Worm (Caenorhabditis elegans) whole organism, late embryonic: ENCODE measurements around the gene srx-114.

Experiments used
- F13H6.1 ChIP-seq: sonication (generic microtip); optimal IDR thresholded peaks from 2 replicates; lab custom pipeline; 2016; ENCODE audit warnings: missing genetic modification characterization, missing compliant biosample characterization
- K02D7.2 ChIP-seq: sonication (generic microtip); optimal IDR thresholded peaks from 2 replicates; lab custom pipeline; 2017; ENCODE audit warnings: mild to moderate bottlenecking, missing genetic modification characterization, missing compliant biosample characterization
- K09A11.1 ChIP-seq: sonication (generic microtip); optimal IDR thresholded peaks from 2 replicates; lab custom pipeline; 2017; ENCODE audit warnings: antibody characterized with exemption, mild to moderate bottlenecking, missing genetic modification characterization, missing compliant biosample characterization; ENCODE audit not compliant: insufficient read depth
- T23F11.4 ChIP-seq: fragments of 200-800 bp; sonication (Bioruptor generic); optimal IDR thresholded peaks from 2 replicates; lab custom pipeline; 2018; ENCODE audit warnings: mild to moderate bottlenecking, missing genetic modification characterization, missing compliant biosample characterization
- ama-1 ChIP-seq: fragments of 150-350 bp; optimal IDR thresholded peaks from 2 replicates; lab custom pipeline; 2014
- ceh-14 ChIP-seq: sonication (generic microtip); optimal IDR thresholded peaks from 2 replicates; lab custom pipeline; 2016; ENCODE audit warnings: missing genotype, missing genetic modification characterization, missing compliant biosample characterization
- ceh-18 ChIP-seq: sonication (generic microtip); optimal IDR thresholded peaks from 2 replicates; lab custom pipeline; 2016; ENCODE audit warnings: missing genetic modification characterization, missing compliant biosample characterization
- ceh-24 ChIP-seq: sonication (generic microtip); optimal IDR thresholded peaks from 2 replicates; lab custom pipeline; 2016; ENCODE audit warnings: mild to moderate bottlenecking, missing genetic modification characterization, missing compliant biosample characterization
- ceh-34 ChIP-seq: sonication (generic microtip); optimal IDR thresholded peaks from 2 replicates; lab custom pipeline; 2016; ENCODE audit warnings: mild to moderate bottlenecking, missing genetic modification characterization, missing compliant biosample characterization
- ceh-45 ChIP-seq: fragments of 200-800 bp; sonication (Bioruptor generic); IDR thresholded peaks from 2 replicates; pipeline ENCODE4 v1.3.6; 2022; ENCODE audit warnings: missing genetic modification reagents, missing genetic modification characterization, missing compliant biosample characterization
- ceh-9 ChIP-seq: sonication (generic microtip); optimal IDR thresholded peaks from 2 replicates; lab custom pipeline; 2016; ENCODE audit warnings: mild to moderate bottlenecking, missing genetic modification characterization, inconsistent platforms, missing compliant biosample characterization
- che-1 ChIP-seq: sonication (generic microtip); optimal IDR thresholded peaks from 2 replicates; lab custom pipeline; 2016; ENCODE audit warnings: mild to moderate bottlenecking, missing genetic modification characterization, missing compliant biosample characterization
- dmd-4 ChIP-seq: sonication (generic microtip); optimal IDR thresholded peaks from 2 replicates; lab custom pipeline; 2016; ENCODE audit warnings: borderline replicate concordance, missing genetic modification characterization, missing compliant biosample characterization
- dve-1 ChIP-seq: sonication (generic microtip); optimal IDR thresholded peaks from 2 replicates; lab custom pipeline; 2017; ENCODE audit warnings: antibody characterized with exemption, mild to moderate bottlenecking, missing genetic modification characterization, missing compliant biosample characterization
- elt-2 ChIP-seq: sonication (generic microtip); optimal IDR thresholded peaks from 2 replicates; lab custom pipeline; 2016; ENCODE audit warnings: missing genetic modification reagents, missing genetic modification characterization, missing compliant biosample characterization
- elt-4 ChIP-seq: sonication (generic microtip); optimal IDR thresholded peaks from 2 replicates; lab custom pipeline; 2016; ENCODE audit warnings: missing genetic modification characterization, missing compliant biosample characterization
- ets-4 ChIP-seq: sonication (generic microtip); optimal IDR thresholded peaks from 2 replicates; lab custom pipeline; 2016; ENCODE audit warnings: missing genetic modification characterization, missing compliant biosample characterization
- fkh-6 ChIP-seq: sonication (generic microtip); optimal IDR thresholded peaks from 2 replicates; lab custom pipeline; 2016; ENCODE audit warnings: missing genetic modification characterization, missing compliant biosample characterization
- hlh-15 ChIP-seq: sonication (generic microtip); optimal IDR thresholded peaks from 2 replicates; lab custom pipeline; 2016; ENCODE audit warnings: missing genetic modification characterization, missing compliant biosample characterization
- hlh-30 ChIP-seq: sonication (generic microtip); optimal IDR thresholded peaks from 2 replicates; lab custom pipeline; 2017; ENCODE audit warnings: antibody characterized with exemption, missing genetic modification characterization, missing compliant biosample characterization; ENCODE audit not compliant: insufficient read depth
- hlh-6 ChIP-seq: sonication (generic microtip); optimal IDR thresholded peaks from 2 replicates; lab custom pipeline; 2016; ENCODE audit warnings: missing genotype, missing genetic modification characterization, missing compliant biosample characterization
- hlh-8 ChIP-seq: sonication (generic microtip); optimal IDR thresholded peaks from 2 replicates; lab custom pipeline; 2016; ENCODE audit warnings: missing genotype, missing genetic modification characterization, missing compliant biosample characterization
- lin-11 ChIP-seq: fragments of 200-800 bp; sonication (Bioruptor generic); optimal IDR thresholded peaks from 2 replicates; lab custom pipeline; 2018; ENCODE audit warnings: mild to moderate bottlenecking, missing genetic modification characterization, missing compliant biosample characterization
- madf-2 ChIP-seq: sonication (generic microtip); optimal IDR thresholded peaks from 2 replicates; lab custom pipeline; 2017; ENCODE audit warnings: missing genetic modification characterization, missing compliant biosample characterization
- mec-3 ChIP-seq: sonication (generic microtip); optimal IDR thresholded peaks from 2 replicates; lab custom pipeline; 2016; ENCODE audit warnings: borderline replicate concordance, missing genetic modification characterization, missing compliant biosample characterization
- nhr-11 ChIP-seq: fragments of 150-350 bp; optimal IDR thresholded peaks from 2 replicates; lab custom pipeline; 2014; ENCODE audit warnings: missing biosample characterization, missing genetic modification characterization
- pha-2 ChIP-seq: sonication (generic microtip); optimal IDR thresholded peaks from 2 replicates; lab custom pipeline; 2017; ENCODE audit warnings: mild to moderate bottlenecking, missing genetic modification characterization, missing compliant biosample characterization
- pqm-1 ChIP-seq: sonication (generic microtip); optimal IDR thresholded peaks from 2 replicates; lab custom pipeline; 2016; ENCODE audit warnings: missing genetic modification characterization, missing compliant biosample characterization
- pros-1 ChIP-seq: fragments of 150-350 bp; optimal IDR thresholded peaks from 2 replicates; lab custom pipeline; 2014; ENCODE audit warnings: missing biosample characterization, missing genetic modification reagents, missing genetic modification characterization
- rnt-1 ChIP-seq: sonication (generic microtip); optimal IDR thresholded peaks from 2 replicates; lab custom pipeline; 2016; ENCODE audit warnings: missing genetic modification characterization, missing compliant biosample characterization
- sox-2 ChIP-seq: fragments of 200-800 bp; sonication (Bioruptor generic); IDR thresholded peaks from 2 replicates; pipeline ENCODE4 v1.3.6; 2022; ENCODE audit warnings: missing genetic modification reagents, missing genetic modification characterization, missing compliant biosample characterization
- syd-9 ChIP-seq: sonication (generic microtip); optimal IDR thresholded peaks from 2 replicates; lab custom pipeline; 2016; ENCODE audit warnings: mild to moderate bottlenecking, missing genetic modification characterization, moderate library complexity, missing compliant biosample characterization
- tbx-7 ChIP-seq: sonication (generic microtip); optimal IDR thresholded peaks from 2 replicates; lab custom pipeline; 2016; ENCODE audit warnings: missing genotype, missing genetic modification characterization, missing compliant biosample characterization
- ttx-3 ChIP-seq: sonication (generic microtip); optimal IDR thresholded peaks from 2 replicates; lab custom pipeline; 2016; ENCODE audit warnings: missing genetic modification reagents, missing genetic modification characterization, missing compliant biosample characterization
- unc-42 ChIP-seq: sonication (generic microtip); optimal IDR thresholded peaks from 2 replicates; lab custom pipeline; 2016; ENCODE audit warnings: missing genotype, missing genetic modification characterization, missing compliant biosample characterization
- unc-55 ChIP-seq: sonication (generic microtip); optimal IDR thresholded peaks from 2 replicates; lab custom pipeline; 2017; ENCODE audit warnings: missing biosample characterization, missing genetic modification reagents, missing genetic modification characterization
- unc-86 ChIP-seq: sonication (generic microtip); optimal IDR thresholded peaks from 2 replicates; lab custom pipeline; 2016; ENCODE audit warnings: missing genetic modification characterization, missing compliant biosample characterization
- zip-5 ChIP-seq: sonication (generic microtip); optimal IDR thresholded peaks from 2 replicates; lab custom pipeline; 2016; ENCODE audit warnings: missing genetic modification characterization, missing compliant biosample characterization

srx-114 gene

DNA sequence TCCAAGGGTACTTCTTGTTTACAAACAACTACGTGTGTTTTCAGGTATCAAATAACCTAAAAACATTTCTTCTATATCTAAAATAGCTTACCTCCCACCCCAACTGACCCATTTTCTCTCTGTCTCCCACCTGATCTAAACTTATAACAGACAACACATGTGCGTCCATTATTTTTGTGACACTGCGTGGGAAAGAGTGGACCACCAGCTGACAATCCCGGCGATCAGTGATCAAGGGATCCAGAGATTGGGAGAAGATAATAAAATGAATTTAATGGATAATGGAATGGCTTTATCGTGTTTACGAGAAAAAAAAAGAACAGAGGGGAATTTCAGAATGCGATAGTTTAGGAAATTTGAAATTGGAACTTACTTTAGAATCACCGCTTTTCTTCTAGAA is 16.2 kb upstream of the srx-114 start:
- TF ChIP-seq ceh-18 (tag; lab: Kevin White, UChicago) (peak; percentile 23), hlh-15 (no peak), pha-2 (tag; lab: Kevin White, UChicago) (no peak), dmd-4 (tag; lab: Kevin White, UChicago) (no peak), unc-55 (peak; percentile 77)

DNA sequence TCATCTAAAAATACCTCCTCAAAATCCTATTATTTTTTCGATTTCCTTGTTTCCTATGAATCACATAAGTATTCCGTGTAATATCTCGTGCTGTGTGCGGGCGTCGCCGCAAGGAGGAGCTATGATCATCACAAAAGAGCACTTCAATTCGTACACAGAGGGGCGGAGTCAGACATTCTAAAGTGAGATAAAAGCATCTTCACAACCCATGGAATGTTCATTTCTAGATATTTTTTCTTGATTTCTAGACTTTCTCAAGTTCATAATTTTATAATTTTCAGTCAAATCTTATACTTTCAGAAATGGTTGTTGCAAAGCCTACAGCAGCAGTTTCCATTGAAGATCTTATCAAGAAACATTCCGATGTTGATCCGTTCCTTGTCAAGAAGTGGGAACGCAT is 14.4 kb upstream of the srx-114 start, which contains the start of gene cex-1:
Gene cex-1, plus strand, starts transcription at position 301 of the 400 bp plus-strand sequence.
- TF ChIP-seq unc-42 (tag; lab: Kevin White, UChicago) = no peak
- no peak for TF ChIP-seq pqm-1 (tag; lab: Kevin White, UChicago)
- TF ChIP-seq ama-1 (lab: Kevin White, UChicago) = no peak
- TF ChIP-seq mec-3 = no peak
- no peak for TF ChIP-seq sox-2 (GFP tag; lab: Robert Waterston, UW)
- TF ChIP-seq ceh-9 (tag; lab: Kevin White, UChicago) = no peak
- TF ChIP-seq ttx-3 (tag; lab: Kevin White, UChicago) = no peak
- TF ChIP-seq K09A11.1 (tag; lab: Kevin White, UChicago) = no peak
- TF ChIP-seq ceh-45 (GFP tag; lab: Robert Waterston, UW) = no peak
- TF ChIP-seq K02D7.2 = no peak
- no peak for TF ChIP-seq tbx-7 (tag; lab: Kevin White, UChicago)
- no peak for TF ChIP-seq nhr-11 (tag; lab: Kevin White, UChicago)

DNA sequence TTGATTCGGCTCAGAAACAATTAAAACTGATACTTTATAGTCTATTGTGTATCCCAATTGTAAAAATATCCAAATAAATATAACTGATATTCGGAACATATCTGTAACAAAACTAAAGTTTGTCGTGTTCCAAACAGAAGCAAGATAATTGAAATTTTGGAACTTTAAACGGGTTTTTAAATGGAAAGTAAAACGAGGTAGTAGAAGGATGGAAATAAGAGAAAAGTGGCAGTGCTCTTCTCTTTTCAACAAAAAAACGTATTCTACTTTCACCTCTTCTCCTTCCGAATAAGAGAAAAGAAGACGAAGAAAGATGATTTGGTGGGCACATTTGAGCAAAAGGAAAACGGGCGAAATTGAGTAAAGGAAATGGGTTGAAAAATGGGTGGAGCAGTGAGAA is 13.5 kb upstream of the srx-114 start, which contains the start of gene nmr-1:
Gene nmr-1, minus strand, starts transcription at position 101 of the 400 bp plus-strand sequence.
- no peak for TF ChIP-seq che-1 (tag; lab: Kevin White, UChicago)
- no peak for TF ChIP-seq elt-4
- no peak for TF ChIP-seq dve-1 (tag; lab: Kevin White, UChicago)
- no peak for TF ChIP-seq syd-9 (tag; lab: Kevin White, UChicago)
- TF ChIP-seq ceh-14 (tag; lab: Kevin White, UChicago) = no peak
- TF ChIP-seq hlh-6 (tag; lab: Kevin White, UChicago) = no peak
- no peak for TF ChIP-seq ttx-3 (tag; lab: Kevin White, UChicago)
- TF ChIP-seq unc-55 = no peak
- TF ChIP-seq pha-2 (tag; lab: Kevin White, UChicago) = no peak
- TF ChIP-seq hlh-8 = no peak
- TF ChIP-seq ceh-24 (tag; lab: Kevin White, UChicago) = no peak
- no peak for TF ChIP-seq F13H6.1 (tag; lab: Kevin White, UChicago)
- TF ChIP-seq rnt-1 = no peak

DNA sequence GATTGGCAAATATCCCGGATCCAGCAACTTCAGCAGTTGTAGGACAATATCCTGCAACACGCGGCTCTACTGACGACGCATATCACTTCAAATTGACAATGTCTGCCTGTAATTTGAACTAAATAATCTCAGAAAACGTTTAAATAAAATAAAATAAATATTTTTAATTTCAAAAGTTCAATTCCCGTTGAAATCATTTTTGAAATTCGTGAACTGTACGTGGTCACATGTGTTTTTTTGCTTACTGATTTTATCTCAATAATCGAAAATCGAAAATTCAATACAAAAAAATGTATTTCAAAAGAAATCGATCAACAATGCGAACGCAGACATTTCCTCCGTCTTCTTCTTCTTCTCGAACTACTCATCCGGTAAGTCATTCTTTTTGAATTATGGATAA is 4.6 kb upstream of the srx-114 start, which contains the start of gene F07F6.1:
Gene F07F6.1, plus strand, starts transcription at position 301 of the 400 bp plus-strand sequence.
- TF ChIP-seq lin-11 = no peak
- TF ChIP-seq ets-4 = no peak
- no peak for TF ChIP-seq zip-5
- no peak for TF ChIP-seq madf-2 (tag; lab: Kevin White, UChicago)
- no peak for TF ChIP-seq hlh-6 (tag; lab: Kevin White, UChicago)
- TF ChIP-seq, all 69 proteins: peak for 0

DNA sequence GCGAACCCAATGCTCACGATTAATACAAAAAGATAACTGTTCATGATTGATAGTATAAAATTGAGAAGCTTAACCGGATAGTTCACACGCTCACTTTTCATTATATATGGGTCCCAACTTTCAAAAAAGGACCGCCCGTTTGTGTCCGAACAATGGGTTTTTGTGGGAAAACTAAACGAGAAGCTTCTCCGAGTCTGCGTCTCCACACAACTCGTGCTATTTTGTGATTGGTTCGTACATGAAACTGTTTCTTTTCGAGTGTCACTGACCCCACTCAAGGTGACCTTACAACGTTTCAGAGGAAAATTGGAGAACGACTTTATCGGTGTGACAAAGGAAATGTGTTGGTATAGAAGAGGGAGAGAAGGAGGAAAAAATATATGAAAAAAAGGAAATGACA is 3.9 kb upstream of the srx-114 start, which contains the start of gene dct-5:
Gene dct-5, minus strand, starts transcription at position 101 of the 400 bp plus-strand sequence.
- TF ChIP-seq nhr-11 (tag; lab: Kevin White, UChicago) (no peak), unc-86 (tag; lab: Kevin White, UChicago) (no peak), ceh-34 (tag; lab: Kevin White, UChicago) (no peak), T23F11.4 (GFP tag; lab: Kevin White, UChicago) (no peak), elt-2 (tag; lab: Kevin White, UChicago) (no peak), pros-1 (tag; lab: Kevin White, UChicago) (no peak), ceh-45 (GFP tag; lab: Robert Waterston, UW) (no peak), hlh-30 (no peak), elt-4 (no peak), fkh-6 (tag; lab: Kevin White, UChicago) (no peak), ceh-18 (tag; lab: Kevin White, UChicago) (no peak), ama-1 (lab: Kevin White, UChicago) (no peak)
